Fruit fly (Drosophila melanogaster): ENCODE measurements around the gene Boh2.

Boh2 gene

DNA sequence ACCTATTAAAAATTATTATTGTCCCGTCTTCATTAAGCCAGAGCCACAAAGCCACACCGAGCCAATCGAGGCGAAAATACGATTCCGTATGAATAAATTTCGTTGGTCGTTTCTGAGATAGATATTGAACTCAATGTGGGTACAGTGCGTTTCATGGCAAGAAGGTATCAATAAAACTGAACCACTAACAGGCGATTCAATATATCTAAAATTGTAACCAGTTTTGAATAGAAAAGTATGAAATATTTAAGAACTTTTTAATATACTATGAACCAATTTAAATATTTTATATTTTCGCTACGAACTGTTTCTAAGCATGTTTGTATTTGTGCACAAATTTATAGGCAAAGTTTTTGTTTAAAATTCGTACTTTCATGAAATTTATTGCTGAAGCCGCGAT, 20.2 kb downstream of the Boh2 start (continued):
- TF ChIP-seq D19B (GFP tag; optimal IDR thresholded peaks at IDR 0.05) (peak; percentile 31), CG18599 (GFP tag; optimal IDR thresholded peaks at IDR 0.05) (peak; percentile 36), GATAe (GFP tag; conservative IDR thresholded peaks at IDR 0.05) (no peak), crc (GFP tag; optimal IDR thresholded peaks at IDR 0.05) (no peak), cad (GFP tag; optimal IDR thresholded peaks at IDR 0.05) (no peak), gro (GFP tag; optimal IDR thresholded peaks at IDR 0.05) (peak; percentile 25), Poxn (GFP tag; IDR thresholded peaks at IDR 0.05) (peak; percentile 63), vfl (GFP tag; optimal IDR thresholded peaks at IDR 0.05) (peak; percentile 59), Oli (tag; optimal IDR thresholded peaks at IDR 0.05) (peak; percentile 30), CG13624 (GFP tag; optimal IDR thresholded peaks at IDR 0.05) (peak; percentile 46), CG15479 (GFP tag; optimal IDR thresholded peaks at IDR 0.05) (no peak), NFAT (GFP tag; IDR thresholded peaks at IDR 0.05) (peak; percentile 45), insv (GFP tag; optimal IDR thresholded peaks at IDR 0.05) (no peak), CG6272 (GFP tag; IDR thresholded peaks at IDR 0.05) (no peak), Hmr (GFP tag; optimal IDR thresholded peaks at IDR 0.05) (peak; percentile 75), Fer2 (tag; optimal IDR thresholded peaks at IDR 0.05) (no peak), CG12769 (tag; optimal IDR thresholded peaks at IDR 0.05) (peak; percentile 75), fd3F (GFP tag; optimal IDR thresholded peaks at IDR 0.05) (peak; percentile 83), nom (GFP tag; optimal IDR thresholded peaks at IDR 0.05) (no peak), CG8290 (GFP tag; optimal IDR thresholded peaks at IDR 0.05) (no peak), CG8290 (tag; optimal IDR thresholded peaks at IDR 0.05) (peak in 1 of 2 experiments; percentile 74), Bgb (GFP tag; IDR thresholded peaks at IDR 0.05; ENCODE audit: partially characterized antibody) (no peak), NK7.1 (GFP tag; optimal IDR thresholded peaks at IDR 0.05) (no peak), prd (optimal IDR thresholded peaks at IDR 0.05) (no peak), prd (GFP tag; IDR thresholded peaks at IDR 0.05) (peak; percentile 58; the same call in 2 of the 3 replicates), CG10209 (GFP tag; optimal IDR thresholded peaks at IDR 0.05) (peak; percentile 65), CG12155 (GFP tag; optimal IDR thresholded peaks at IDR 0.05) (peak; percentile 68), bowl (GFP tag; IDR thresholded peaks at IDR 0.05) (no peak), CG13287 (GFP tag; IDR thresholded peaks at IDR 0.05; ENCODE audit: partially characterized antibody) (no peak), D19A (tag; optimal IDR thresholded peaks at IDR 0.05) (no peak), HLH54F (GFP tag; optimal IDR thresholded peaks at IDR 0.05) (peak; percentile 62), klu (GFP tag; IDR thresholded peaks at IDR 0.05) (no peak), Chrac-16 (GFP tag; optimal IDR thresholded peaks at IDR 0.05) (peak; percentile 46), CG10462 (GFP tag; optimal IDR thresholded peaks at IDR 0.05) (no peak), CG17361 (GFP tag; IDR thresholded peaks at IDR 0.05) (no peak), CG33213 (GFP tag; optimal IDR thresholded peaks at IDR 0.05) (no peak), esg (GFP tag; conservative IDR thresholded peaks at IDR 0.05) (0 out of 2 replicates have a peak, but pooled peaks have one; percentile 19), CG4617 (GFP tag; optimal IDR thresholded peaks at IDR 0.05; ENCODE audit: borderline replicate concordance) (no peak), CG9437 (GFP tag; optimal IDR thresholded peaks at IDR 0.05) (peak; percentile 11), nerfin-1 (tag; optimal IDR thresholded peaks at IDR 0.05) (no peak), amos (GFP tag; IDR thresholded peaks at IDR 0.05; ENCODE audit: partially characterized antibody) (no peak), CG4730 (GFP tag; IDR thresholded peaks at IDR 0.05) (peak; percentile 49; the same call in 1 of the 2 replicates), Ets97D (GFP tag; optimal IDR thresholded peaks at IDR 0.05) (no peak), ro (GFP tag; IDR thresholded peaks at IDR 0.05) (no peak), ewg (GFP tag; optimal IDR thresholded peaks at IDR 0.05) (no peak), wor (GFP tag; IDR thresholded peaks at IDR 0.05) (no peak), otp (GFP tag; IDR thresholded peaks at IDR 0.05) (no peak), CG13424 (tag; optimal IDR thresholded peaks at IDR 0.05) (peak; percentile 49), lilli (GFP tag; optimal IDR thresholded peaks at IDR 0.05) (peak; percentile 59), Med (GFP tag) (peak; percentile 77), Antp (GFP tag; optimal IDR thresholded peaks at IDR 0.05) (no peak), CG10654 (GFP tag; optimal IDR thresholded peaks at IDR 0.05) (no peak)

All from whole organism, embryonic.